Worm (Caenorhabditis elegans) whole organism, L3 larva: Measurements from ENCODE around the gene idpc-6.

ENCODE experiments used
- ZK546.5 ChIP-seq: sonication (generic microtip); optimal IDR thresholded peaks from 2 replicates; lab custom pipeline; 2017; ENCODE audit warnings: missing biosample characterization, missing genetic modification characterization
- aly-2 ChIP-seq: fragments of 150-350 bp; optimal IDR thresholded peaks from 2 replicates; lab custom pipeline; 2014; ENCODE audit warnings: missing biosample characterization, missing genetic modification characterization
- ama-1 ChIP-seq: fragments of 150-350 bp; optimal IDR thresholded peaks from 2 replicates; lab custom pipeline; 2018
- ceh-16 ChIP-seq: sonication (generic microtip); optimal IDR thresholded peaks from 2 replicates; lab custom pipeline; 2017; ENCODE audit warnings: missing biosample characterization, missing genetic modification characterization
- ceh-28 ChIP-seq: fragments of 150-350 bp; optimal IDR thresholded peaks from 2 replicates; lab custom pipeline; 2014; ENCODE audit warnings: missing biosample characterization, missing genetic modification reagents, missing genetic modification characterization
- ceh-82 ChIP-seq: fragments of 150-350 bp; optimal IDR thresholded peaks from 2 replicates; lab custom pipeline; 2014; ENCODE audit warnings: missing biosample characterization, missing genetic modification characterization
- ceh-9 ChIP-seq: sonication (generic microtip); optimal IDR thresholded peaks from 2 replicates; lab custom pipeline; 2018; ENCODE audit warnings: missing biosample characterization, missing genetic modification characterization
- egl-27 ChIP-seq: sonication (generic microtip); optimal IDR thresholded peaks from 4 replicates; lab custom pipeline; 2017; ENCODE audit warnings: missing biosample characterization, missing genetic modification reagents, missing genetic modification characterization
- elt-1 ChIP-seq: fragments of 150-350 bp; optimal IDR thresholded peaks from 2 replicates; lab custom pipeline; 2014; ENCODE audit warnings: missing biosample characterization, missing genetic modification characterization
- elt-3 ChIP-seq, 3 experiments: fragments of 150-350 bp in 1 of 3; sonication (generic microtip) in 2 of 3; optimal IDR thresholded peaks; 2 replicates in 2 of 3; 4 replicates in 1 of 3; lab custom pipeline; 2014 to 2017; ENCODE audit warnings: missing biosample characterization in 3 of 3, missing genetic modification characterization in 3 of 3
- eor-1 ChIP-seq, 2 experiments: fragments of 150-350 bp; optimal IDR thresholded peaks; 2 replicates each; lab custom pipeline; 2014 to 2018; ENCODE audit warnings: missing biosample characterization in 2 of 2, missing genetic modification characterization in 2 of 2
- fos-1 ChIP-seq: fragments of 150-350 bp; optimal IDR thresholded peaks from 2 replicates; lab custom pipeline; 2014; ENCODE audit warnings: missing biosample characterization, missing genetic modification characterization
- lin-15B ChIP-seq: fragments of 150-350 bp; optimal IDR thresholded peaks from 2 replicates; lab custom pipeline; 2014; ENCODE audit warnings: missing biosample characterization, missing genetic modification characterization
- lin-39 ChIP-seq: fragments of 150-350 bp; optimal IDR thresholded peaks from 2 replicates; lab custom pipeline; 2018; ENCODE audit warnings: missing biosample characterization, missing genetic modification reagents, missing genetic modification characterization
- lsy-12 ChIP-seq: sonication (generic microtip); optimal IDR thresholded peaks from 2 replicates; lab custom pipeline; 2016; ENCODE audit warnings: mild to moderate bottlenecking, missing genetic modification characterization, missing compliant biosample characterization
- mdl-1 ChIP-seq: fragments of 150-350 bp; optimal IDR thresholded peaks from 2 replicates; lab custom pipeline; 2014; ENCODE audit warnings: missing biosample characterization, missing genetic modification characterization
- nhr-11 ChIP-seq: fragments of 150-350 bp; optimal IDR thresholded peaks from 2 replicates; lab custom pipeline; 2014; ENCODE audit warnings: missing biosample characterization, missing genetic modification characterization
- nhr-12 ChIP-seq: fragments of 150-350 bp; optimal IDR thresholded peaks from 2 replicates; lab custom pipeline; 2014; ENCODE audit warnings: missing biosample characterization, missing genetic modification characterization
- nhr-23 ChIP-seq: fragments of 150-350 bp; optimal IDR thresholded peaks from 2 replicates; lab custom pipeline; 2014; ENCODE audit warnings: missing biosample characterization, missing genetic modification reagents, missing genetic modification characterization
- nhr-237 ChIP-seq: fragments of 150-350 bp; optimal IDR thresholded peaks from 2 replicates; lab custom pipeline; 2014; ENCODE audit warnings: missing biosample characterization, missing genetic modification characterization
- nhr-25 ChIP-seq: sonication (generic microtip); optimal IDR thresholded peaks from 2 replicates; lab custom pipeline; 2017; ENCODE audit warnings: missing biosample characterization, missing genetic modification characterization
- nhr-28 ChIP-seq: fragments of 150-350 bp; optimal IDR thresholded peaks from 2 replicates; lab custom pipeline; 2014; ENCODE audit warnings: missing biosample characterization, missing genetic modification characterization
- nhr-43 ChIP-seq: sonication (generic microtip); optimal IDR thresholded peaks from 2 replicates; lab custom pipeline; 2016; ENCODE audit warnings: mild to moderate bottlenecking, missing genetic modification characterization, missing compliant biosample characterization; ENCODE audit not compliant: poor library complexity, severe bottlenecking
- nhr-67 ChIP-seq: fragments of 150-350 bp; optimal IDR thresholded peaks from 2 replicates; lab custom pipeline; 2014; ENCODE audit warnings: missing biosample characterization, missing genetic modification characterization
- nhr-76 ChIP-seq: fragments of 150-350 bp; sonication (generic microtip); optimal IDR thresholded peaks from 5 replicates; lab custom pipeline; 2014; ENCODE audit warnings: missing biosample characterization, missing genetic modification characterization
- nhr-77 ChIP-seq: fragments of 150-350 bp; optimal IDR thresholded peaks from 2 replicates; lab custom pipeline; 2014; ENCODE audit warnings: missing biosample characterization, missing genetic modification characterization
- pha-4 ChIP-seq: fragments of 150-350 bp; optimal IDR thresholded peaks from 2 replicates; lab custom pipeline; 2014; ENCODE audit warnings: missing biosample characterization, missing genetic modification reagents, missing genetic modification characterization
- sea-2 ChIP-seq: fragments of 150-350 bp; sonication (generic microtip); optimal IDR thresholded peaks from 4 replicates; lab custom pipeline; 2014; ENCODE audit warnings: missing biosample characterization, missing genetic modification reagents, missing genetic modification characterization
- snpc-4 ChIP-seq: fragments of 150-350 bp; optimal IDR thresholded peaks from 2 replicates; lab custom pipeline; 2014; ENCODE audit warnings: missing biosample characterization, missing genetic modification characterization
- tbx-2 ChIP-seq: sonication (generic microtip); optimal IDR thresholded peaks from 2 replicates; lab custom pipeline; 2016; ENCODE audit warnings: mild to moderate bottlenecking, missing genetic modification characterization, missing compliant biosample characterization
- unc-39 ChIP-seq: sonication (generic microtip); optimal IDR thresholded peaks from 4 replicates; lab custom pipeline; 2017; ENCODE audit warnings: missing biosample characterization, missing genetic modification characterization
- unc-62 ChIP-seq: fragments of 150-350 bp; sonication (generic microtip); optimal IDR thresholded peaks from 4 replicates; lab custom pipeline; 2014; ENCODE audit warnings: missing biosample characterization, missing genetic modification reagents, missing genetic modification characterization
- ztf-4 ChIP-seq: fragments of 150-350 bp; optimal IDR thresholded peaks from 2 replicates; lab custom pipeline; 2014; ENCODE audit warnings: missing biosample characterization, missing genetic modification characterization

The idpc-6 gene

ce11 chrV:9608256-9608655 is 11.7 kb upstream of the idpc-6 start, which contains the start of gene dop-2:
dop-2 (plus strand) TSS chrV:9608556.
- TF ChIP-seq tbx-2 (tag; lab: Kevin White, UChicago) (no peak), nhr-12 (tag; lab: Kevin White, UChicago) (no peak), sea-2 (GFP tag; lab: Kevin White, UChicago) (no peak), ceh-82 (tag; lab: Kevin White, UChicago) (no peak), ceh-9 (tag; lab: Kevin White, UChicago) (no peak), unc-62 (no peak), snpc-4 (no peak), nhr-11 (no peak)

ce11 chrV:9609217-9609616 is 10.7 kb upstream of the idpc-6 start:
- TF ChIP-seq nhr-23 (tag; lab: Kevin White, UChicago) = no peak
- no peak for TF ChIP-seq nhr-76 (tag; lab: Kevin White, UChicago)
- no peak for TF ChIP-seq elt-1 (tag; lab: Kevin White, UChicago)
- TF ChIP-seq fos-1 = no peak
- TF ChIP-seq mdl-1 (tag; lab: Kevin White, UChicago) = no peak
- TF ChIP-seq ceh-9 (tag; lab: Kevin White, UChicago) = no peak
- TF ChIP-seq sea-2 (GFP tag; lab: Kevin White, UChicago) = no peak
- TF ChIP-seq nhr-237 (tag; lab: Kevin White, UChicago) = no peak
- TF ChIP-seq egl-27 = no peak
- no peak for TF ChIP-seq lsy-12
- no peak for TF ChIP-seq ZK546.5 (tag; lab: Kevin White, UChicago)
- TF ChIP-seq nhr-67 (tag; lab: Kevin White, UChicago) = no peak
- TF ChIP-seq ztf-4 (tag; lab: Kevin White, UChicago) = no peak
- TF ChIP-seq nhr-11 = no peak
- no peak for TF ChIP-seq unc-62
- TF ChIP-seq tbx-2 (tag; lab: Kevin White, UChicago) = no peak
- no peak for TF ChIP-seq nhr-77
- TF ChIP-seq eor-1 (tag; optimal IDR thresholded peaks at IDR 0.05; lab: Kevin White, UChicago) = no peak

- no peak for TF ChIP-seq lin-15B (tag; lab: Kevin White, UChicago)
- no peak for TF ChIP-seq eor-1 (tag; optimal IDR thresholded peaks at IDR 0.05; lab: Kevin White, UChicago)
- no peak for TF ChIP-seq egl-27
- no peak for TF ChIP-seq nhr-237 (tag; lab: Kevin White, UChicago)
- TF ChIP-seq pha-4 (tag; lab: Kevin White, UChicago) = peak; percentile 42
- TF ChIP-seq, all 47 proteins: peak for 1
Observed at ce11 chrV:9615725-9616124, 4.2 kb upstream of the idpc-6 start, which contains the start of gene pqn-63. pqn-63 (plus strand) TSS chrV:9616031.

- TF ChIP-seq aly-2 (tag; lab: Kevin White, UChicago) (no peak), ceh-16 (tag; lab: Kevin White, UChicago) (no peak), pha-4 (tag; lab: Kevin White, UChicago) (no peak), nhr-237 (tag; lab: Kevin White, UChicago) (no peak), lin-39 (tag; lab: Kevin White, UChicago) (no peak), ceh-9 (tag; lab: Kevin White, UChicago) (no peak), nhr-28 (tag; lab: Kevin White, UChicago) (no peak), ztf-4 (tag; lab: Kevin White, UChicago) (no peak), unc-39 (tag; lab: Kevin White, UChicago) (no peak), nhr-23 (tag; lab: Kevin White, UChicago) (no peak), ama-1 (lab: Kevin White, UChicago) (no peak), ceh-28 (tag; lab: Kevin White, UChicago) (no peak), ceh-82 (tag; lab: Kevin White, UChicago) (no peak), nhr-25 (tag; lab: Kevin White, UChicago) (no peak), nhr-43 (tag; lab: Kevin White, UChicago) (no peak), ZK546.5 (tag; lab: Kevin White, UChicago) (no peak), lsy-12 (no peak), tbx-2 (tag; lab: Kevin White, UChicago) (no peak)
Observed at ce11 chrV:9616130-9616529, 3.8 kb upstream of the idpc-6 start.

ce11 chrV:9616687-9617086 is 3.3 kb upstream of the idpc-6 start:
- no peak for TF ChIP-seq elt-3 (tag; optimal IDR thresholded peaks at IDR 0.05; lab: Kevin White, UChicago)
- TF ChIP-seq ZK546.5 (tag; lab: Kevin White, UChicago) = no peak
- TF ChIP-seq ceh-9 (tag; lab: Kevin White, UChicago) = no peak
- no peak for TF ChIP-seq sea-2 (GFP tag; lab: Kevin White, UChicago)
- TF ChIP-seq nhr-28 (tag; lab: Kevin White, UChicago) = no peak
- no peak for TF ChIP-seq eor-1 (tag; optimal IDR thresholded peaks at IDR 0.05; lab: Kevin White, UChicago)
